Fruit fly (Drosophila melanogaster): ENCODE data around the gene CG42613.

The CG42613 gene

dm6 chr3R:18914594-18915275 lies 14.3 kb upstream of the CG42613 start, which contains the start of gene Xrp1 (continued):
- TF ChIP-seq CG4360 (GFP tag; IDR thresholded peaks at IDR 0.05) = no peak
- peak; percentile 16 for TF ChIP-seq HmgZ (tag; optimal IDR thresholded peaks at IDR 0.05)
- TF ChIP-seq CG7372 (GFP tag; IDR thresholded peaks at IDR 0.05) = no peak
- peak; percentile 54 for TF ChIP-seq CG12769 (tag; optimal IDR thresholded peaks at IDR 0.05)
- peak; percentile 28; the same call in 1 of the 2 replicates for TF ChIP-seq sisA (GFP tag; IDR thresholded peaks at IDR 0.05)
- TF ChIP-seq CG3838 (GFP tag; optimal IDR thresholded peaks at IDR 0.05) = no peak
- no peak for TF ChIP-seq CG43689 (GFP tag; IDR thresholded peaks at IDR 0.05)
- TF ChIP-seq CG11247 (GFP tag; IDR thresholded peaks at IDR 0.05) = no peak
- TF ChIP-seq Opbp (GFP tag; IDR thresholded peaks at IDR 0.05; ENCODE audit: partially characterized antibody) = no peak
- TF ChIP-seq CG34422 (GFP tag; IDR thresholded peaks at IDR 0.05) = peak; percentile 57; the same call in 1 of the 3 replicates
- TF ChIP-seq H2.0 (GFP tag; IDR thresholded peaks at IDR 0.05) = no peak
- TF ChIP-seq Ssrp (tag; optimal IDR thresholded peaks at IDR 0.05) = no peak
- peak; percentile 33; the same call in 1 of the 2 replicates for TF ChIP-seq CG32772 (GFP tag; IDR thresholded peaks at IDR 0.05)
- no peak for TF ChIP-seq CG8359 (GFP tag; optimal IDR thresholded peaks at IDR 0.05; ENCODE audit: borderline replicate concordance)
- 0 out of 2 replicates have a peak, but pooled peaks have one; percentile 26 for TF ChIP-seq NFAT (GFP tag; IDR thresholded peaks at IDR 0.05)
- TF ChIP-seq ab (GFP tag; optimal IDR thresholded peaks at IDR 0.05) = no peak
- no peak for TF ChIP-seq E2f2 (GFP tag; IDR thresholded peaks at IDR 0.05)
- 0 out of 2 replicates have a peak, but pooled peaks have one; percentile 10 for TF ChIP-seq ttk (GFP tag; IDR thresholded peaks at IDR 0.05)
- TF ChIP-seq Hmr (GFP tag; optimal IDR thresholded peaks at IDR 0.05) = no peak
- TF ChIP-seq CG15696 (tag; optimal IDR thresholded peaks at IDR 0.05) = no peak
- TF ChIP-seq gce (GFP tag; IDR thresholded peaks at IDR 0.05) = no peak
- TF ChIP-seq CG11695 (GFP tag; IDR thresholded peaks at IDR 0.05) = no peak
- TF ChIP-seq CG30431 (GFP tag; optimal IDR thresholded peaks at IDR 0.05) = no peak
- no peak for TF ChIP-seq Optix (GFP tag; IDR thresholded peaks at IDR 0.05)
- no peak for TF ChIP-seq GATAe (GFP tag; conservative IDR thresholded peaks at IDR 0.05)
- TF ChIP-seq Six4 (GFP tag; optimal IDR thresholded peaks at IDR 0.05) = no peak
- no peak for TF ChIP-seq Hr78 (GFP tag; optimal IDR thresholded peaks at IDR 0.05)
- no peak for TF ChIP-seq CTCF (GFP tag; optimal IDR thresholded peaks at IDR 0.05)
- TF ChIP-seq BtbVII (GFP tag; optimal IDR thresholded peaks at IDR 0.05) = no peak
- no peak for TF ChIP-seq odd (GFP tag; optimal IDR thresholded peaks at IDR 0.05)
- no peak for TF ChIP-seq knrl (GFP tag; IDR thresholded peaks at IDR 0.05; ENCODE audit: partially characterized antibody)
- no peak for TF ChIP-seq chm (GFP tag; IDR thresholded peaks at IDR 0.05)
- no peak for TF ChIP-seq CG2712 (tag; optimal IDR thresholded peaks at IDR 0.05)
- no peak for TF ChIP-seq luna (GFP tag; optimal IDR thresholded peaks at IDR 0.05)
- no peak for TF ChIP-seq Eip74EF (GFP tag; optimal IDR thresholded peaks at IDR 0.05)
- no peak for TF ChIP-seq CG18262 (tag; optimal IDR thresholded peaks at IDR 0.05)
- no peak for TF ChIP-seq tio (GFP tag; optimal IDR thresholded peaks at IDR 0.05)
- no peak for TF ChIP-seq CG4328 (GFP tag; optimal IDR thresholded peaks at IDR 0.05)
- no peak for TF ChIP-seq sens-2 (GFP tag; IDR thresholded peaks at IDR 0.05)
- TF ChIP-seq da (GFP tag; optimal IDR thresholded peaks at IDR 0.05) = no peak
- TF ChIP-seq nerfin-2 (GFP tag; IDR thresholded peaks at IDR 0.05; ENCODE audit: partially characterized antibody) = no peak
- TF ChIP-seq dm (GFP tag; optimal IDR thresholded peaks at IDR 0.05) = no peak
- no peak for TF ChIP-seq CG31441 (GFP tag; IDR thresholded peaks at IDR 0.05)
- peak in 1 of 3 experiments; percentile 58 for TF ChIP-seq lola (GFP tag; optimal IDR thresholded peaks at IDR 0.05)
- TF ChIP-seq CG3065 (GFP tag; optimal IDR thresholded peaks at IDR 0.05) = no peak
- TF ChIP-seq CG4617 (GFP tag; optimal IDR thresholded peaks at IDR 0.05; ENCODE audit: borderline replicate concordance) = no peak
- TF ChIP-seq CG17612 (GFP tag; IDR thresholded peaks at IDR 0.05) = no peak
- no peak for TF ChIP-seq phol (tag; optimal IDR thresholded peaks at IDR 0.05)
- no peak for TF ChIP-seq CG14014 (GFP tag; IDR thresholded peaks at IDR 0.05)
- TF ChIP-seq CG7963 (GFP tag; IDR thresholded peaks at IDR 0.05; ENCODE audit: partially characterized antibody) = no peak
